Worm (Caenorhabditis elegans) whole organism, L4 larva: ENCODE results near the gene C15H9.5.
A peak's percentile ranks its signal among the peaks of the same experiment; 100 is the strongest.

Experiments
- D1046.2 ChIP-seq: fragments of 200-800 bp; sonication (Bioruptor generic); IDR thresholded peaks from 2 replicates; pipeline ENCODE4 v1.3.6; 2022; ENCODE audit warnings: missing genetic modification characterization, missing compliant biosample characterization
- F10B5.3 ChIP-seq: sonication (generic microtip); optimal IDR thresholded peaks from 2 replicates; lab custom pipeline; 2016; ENCODE audit warnings: mild to moderate bottlenecking, missing genetic modification characterization, missing compliant biosample characterization
- F44E2.7 ChIP-seq: fragments of 200-800 bp; sonication (Bioruptor generic); IDR thresholded peaks from 2 replicates; pipeline ENCODE4 v2.1.2; 2022; ENCODE audit warnings: missing genetic modification characterization, missing compliant biosample characterization
- T20F7.1 ChIP-seq: fragments of 200-800 bp; sonication (Bioruptor generic); optimal IDR thresholded peaks from 2 replicates; lab custom pipeline; 2018; ENCODE audit warnings: mild to moderate bottlenecking, missing genetic modification characterization, missing compliant biosample characterization
- Y105C5A.15 ChIP-seq: fragments of 200-800 bp; sonication (Bioruptor generic); IDR thresholded peaks from 2 replicates; pipeline ENCODE4 v1.3.6; 2022; ENCODE audit warnings: missing genetic modification characterization, missing compliant biosample characterization
- ZK337.2 ChIP-seq: fragments of 200-800 bp; sonication (Bioruptor generic); IDR thresholded peaks from 2 replicates; pipeline ENCODE4 v1.3.6; 2022; ENCODE audit warnings: missing genetic modification reagents, missing genetic modification characterization, missing compliant biosample characterization
- aha-1 ChIP-seq: fragments of 150-350 bp; peaks from one replicate; lab custom pipeline; 2014; ENCODE audit warnings: missing biosample characterization, missing genetic modification characterization
- arid-1 ChIP-seq: fragments of 200-800 bp; sonication (Bioruptor generic); conservative IDR thresholded peaks from 2 replicates; pipeline ENCODE4 v1.3.6; 2022; ENCODE audit warnings: missing genetic modification reagents, missing genetic modification characterization, missing compliant biosample characterization
- attf-4 ChIP-seq: sonication (generic microtip); optimal IDR thresholded peaks from 3 replicates; lab custom pipeline; 2017; ENCODE audit warnings: missing biosample characterization, missing genetic modification characterization
- ceh-20 ChIP-seq: fragments of 200-800 bp; sonication (Bioruptor generic); IDR thresholded peaks from 2 replicates; pipeline ENCODE4 v1.3.6; 2022; ENCODE audit warnings: missing genetic modification reagents, missing genetic modification characterization, missing compliant biosample characterization
- ceh-28 ChIP-seq: fragments of 150-350 bp; optimal IDR thresholded peaks from 2 replicates; lab custom pipeline; 2014; ENCODE audit warnings: missing biosample characterization, missing genetic modification reagents, missing genetic modification characterization
- ceh-62 ChIP-seq: sonication (generic microtip); optimal IDR thresholded peaks from 2 replicates; lab custom pipeline; 2017; ENCODE audit warnings: missing biosample characterization, missing genetic modification characterization
- ces-1 ChIP-seq: fragments of 150-350 bp; sonication (generic microtip); optimal IDR thresholded peaks from 4 replicates; lab custom pipeline; 2014; ENCODE audit warnings: missing biosample characterization, missing genetic modification reagents, missing genetic modification characterization
- cey-2 ChIP-seq: sonication (generic microtip); optimal IDR thresholded peaks from 3 replicates; lab custom pipeline; 2017; ENCODE audit warnings: missing genetic modification characterization, mild to moderate bottlenecking, missing compliant biosample characterization, antibody characterized with exemption, borderline replicate concordance; ENCODE audit not compliant: insufficient read depth
- daf-16 ChIP-seq, 3 experiments: sonication (generic microtip); optimal IDR thresholded peaks; 2 replicates each; lab custom pipeline; 2016 to 2017; ENCODE audit warnings: missing genetic modification characterization in 3 of 3, missing genetic modification reagents in 3 of 3, mild to moderate bottlenecking in 2 of 3, missing compliant biosample characterization in 2 of 3, missing biosample characterization in 1 of 3, moderate library complexity in 1 of 3
- daf-19 ChIP-seq: fragments of 200-800 bp; sonication (Bioruptor generic); conservative IDR thresholded peaks from 2 replicates; pipeline ENCODE4 v1.3.6; 2022; ENCODE audit warnings: missing genetic modification characterization, missing compliant biosample characterization
- dmd-6 ChIP-seq: fragments of 200-800 bp; sonication (Bioruptor generic); IDR thresholded peaks from 2 replicates; pipeline ENCODE4 v1.3.6; 2022; ENCODE audit warnings: missing genetic modification reagents, missing genetic modification characterization, missing compliant biosample characterization
- fos-1 ChIP-seq: fragments of 150-350 bp; optimal IDR thresholded peaks from 2 replicates; lab custom pipeline; 2014; ENCODE audit warnings: missing biosample characterization, missing genetic modification characterization
- hif-1 ChIP-seq, 2 experiments: sonication (generic microtip); optimal IDR thresholded peaks; 2 replicates each; lab custom pipeline; 2016 to 2017; ENCODE audit warnings: missing compliant biosample characterization in 2 of 2, missing genetic modification characterization in 2 of 2, missing genetic modification reagents in 2 of 2, missing genotype in 2 of 2, mild to moderate bottlenecking in 1 of 2
- hlh-30 ChIP-seq: sonication (generic microtip); optimal IDR thresholded peaks from 2 replicates; lab custom pipeline; 2017; ENCODE audit warnings: antibody characterized with exemption, mild to moderate bottlenecking, missing genetic modification characterization, missing compliant biosample characterization; ENCODE audit not compliant: insufficient read depth
- hmg-1.1 ChIP-seq: fragments of 200-800 bp; sonication (Bioruptor generic); IDR thresholded peaks from 2 replicates; pipeline ENCODE4 v1.3.6; 2022; ENCODE audit warnings: missing genetic modification reagents, missing genetic modification characterization, missing compliant biosample characterization
- jun-1 ChIP-seq: fragments of 150-350 bp; optimal IDR thresholded peaks from 2 replicates; lab custom pipeline; 2014; ENCODE audit warnings: missing biosample characterization, missing genetic modification reagents, missing genetic modification characterization
- lin-1 ChIP-seq: fragments of 200-800 bp; sonication (Bioruptor generic); IDR thresholded peaks from 2 replicates; pipeline ENCODE4 v1.3.6; 2022; ENCODE audit warnings: missing genetic modification reagents, missing genetic modification characterization, missing compliant biosample characterization
- lin-13 ChIP-seq: fragments of 150-350 bp; optimal IDR thresholded peaks from 2 replicates; lab custom pipeline; 2014; ENCODE audit warnings: missing biosample characterization, missing genetic modification reagents, missing genetic modification characterization
- lin-15B ChIP-seq: fragments of 150-350 bp; sonication (generic microtip); optimal IDR thresholded peaks from 3 replicates; lab custom pipeline; 2014; ENCODE audit warnings: missing biosample characterization, missing genetic modification characterization
- lir-3 ChIP-seq: sonication (generic microtip); optimal IDR thresholded peaks from 2 replicates; lab custom pipeline; 2016; ENCODE audit warnings: mild to moderate bottlenecking, missing genetic modification characterization, missing compliant biosample characterization
- lsy-2 ChIP-seq, 2 experiments: fragments of 150-350 bp in 1 of 2; sonication (generic microtip) in 1 of 2; optimal IDR thresholded peaks; 2 replicates each; lab custom pipeline; 2014 to 2017; ENCODE audit warnings: missing biosample characterization in 2 of 2, missing genetic modification characterization in 2 of 2
- madf-9 ChIP-seq: fragments of 200-800 bp; sonication (Bioruptor generic); conservative IDR thresholded peaks from 2 replicates; pipeline ENCODE4 v1.3.6; 2022; ENCODE audit warnings: missing genetic modification reagents, missing genetic modification characterization, missing compliant biosample characterization
- mdl-1 ChIP-seq, 2 experiments: fragments of 150-350 bp in 1 of 2; sonication (generic microtip) in 1 of 2; optimal IDR thresholded peaks; 2 replicates each; lab custom pipeline; 2014 to 2017; ENCODE audit warnings: missing biosample characterization in 2 of 2, missing genetic modification characterization in 2 of 2
- mes-2 ChIP-seq: sonication (generic microtip); optimal IDR thresholded peaks from 2 replicates; lab custom pipeline; 2016; ENCODE audit warnings: missing genotype, mild to moderate bottlenecking, missing genetic modification characterization, missing compliant biosample characterization; ENCODE audit not compliant: poor library complexity, severe bottlenecking
- mxl-2 ChIP-seq: fragments of 200-800 bp; sonication (Bioruptor generic); conservative IDR thresholded peaks from 2 replicates; pipeline ENCODE4 v1.3.6; 2022; ENCODE audit warnings: missing genetic modification reagents, missing genetic modification characterization, missing compliant biosample characterization
- nhr-10 ChIP-seq: fragments of 150-350 bp; optimal IDR thresholded peaks from 2 replicates; lab custom pipeline; 2014; ENCODE audit warnings: missing biosample characterization, missing genetic modification characterization
- nhr-11 ChIP-seq: fragments of 150-350 bp; optimal IDR thresholded peaks from 2 replicates; lab custom pipeline; 2014; ENCODE audit warnings: missing biosample characterization, missing genetic modification characterization
- nhr-111 ChIP-seq: fragments of 200-800 bp; sonication (Bioruptor generic); optimal IDR thresholded peaks from 2 replicates; lab custom pipeline; 2018; ENCODE audit warnings: mild to moderate bottlenecking, missing genetic modification characterization, missing compliant biosample characterization
- nhr-28 ChIP-seq: fragments of 150-350 bp; optimal IDR thresholded peaks from 2 replicates; lab custom pipeline; 2014; ENCODE audit warnings: missing biosample characterization, missing genetic modification characterization
- nhr-42 ChIP-seq: fragments of 200-800 bp; sonication (Bioruptor generic); IDR thresholded peaks from 2 replicates; pipeline ENCODE4 v1.3.6; 2022; ENCODE audit warnings: missing genetic modification characterization, missing compliant biosample characterization
- nhr-6 ChIP-seq: fragments of 150-350 bp; optimal IDR thresholded peaks from 2 replicates; lab custom pipeline; 2014; ENCODE audit warnings: missing biosample characterization, missing genetic modification characterization
- nhr-76 ChIP-seq: fragments of 150-350 bp; optimal IDR thresholded peaks from 2 replicates; lab custom pipeline; 2014; ENCODE audit warnings: missing biosample characterization, missing genetic modification characterization
- pha-4 ChIP-seq, 2 experiments: fragments of 150-350 bp in 1 of 2; fragments of 200-800 bp in 1 of 2; sonication (Bioruptor generic) in 1 of 2; IDR thresholded peaks in 1 of 2; optimal IDR thresholded peaks in 1 of 2; 2 replicates each; pipeline versions ENCODE4 v1.3.6 to Lab custom; 2014 to 2022; ENCODE audit warnings: missing genetic modification characterization in 2 of 2, missing genetic modification reagents in 2 of 2, missing biosample characterization in 1 of 2, missing compliant biosample characterization in 1 of 2
- saeg-2 ChIP-seq: fragments of 200-800 bp; sonication (Bioruptor generic); IDR thresholded peaks from 2 replicates; pipeline ENCODE4 v1.3.6; 2022; ENCODE audit warnings: missing genetic modification reagents, missing genetic modification characterization, missing compliant biosample characterization
- sdz-12 ChIP-seq: fragments of 200-800 bp; sonication (Bioruptor generic); optimal IDR thresholded peaks from 2 replicates; lab custom pipeline; 2018; ENCODE audit warnings: mild to moderate bottlenecking, missing genetic modification characterization, missing compliant biosample characterization
- snpc-1.2 ChIP-seq: fragments of 200-800 bp; sonication (Bioruptor generic); IDR thresholded peaks from 2 replicates; pipeline ENCODE4 v1.3.6; 2022; ENCODE audit warnings: missing genetic modification reagents, missing genetic modification characterization, missing compliant biosample characterization
- spr-3 ChIP-seq: fragments of 200-800 bp; sonication (Bioruptor generic); optimal IDR thresholded peaks from 2 replicates; lab custom pipeline; 2018; ENCODE audit warnings: mild to moderate bottlenecking, missing genetic modification characterization, missing compliant biosample characterization
- unc-62 ChIP-seq, 3 experiments: fragments of 150-350 bp in 1 of 3; sonication (generic microtip); optimal IDR thresholded peaks in 2 of 3; peaks in 1 of 3; 1 replicate in 1 of 3; 2 replicates in 2 of 3; lab custom pipeline; 2014 to 2017; ENCODE audit warnings: missing biosample characterization in 3 of 3, missing genetic modification characterization in 3 of 3, missing genetic modification reagents in 3 of 3, missing genotype in 1 of 3
- zag-1 ChIP-seq: fragments of 150-350 bp; optimal IDR thresholded peaks from 2 replicates; lab custom pipeline; 2014; ENCODE audit warnings: missing biosample characterization, missing genetic modification characterization
- zfp-3 ChIP-seq: fragments of 200-800 bp; sonication (Bioruptor generic); conservative IDR thresholded peaks from 2 replicates; pipeline ENCODE4 v1.3.6; 2022; ENCODE audit warnings: missing genetic modification reagents, missing genetic modification characterization, missing compliant biosample characterization
- ztf-11 ChIP-seq: fragments of 150-350 bp; optimal IDR thresholded peaks from 2 replicates; lab custom pipeline; 2014; ENCODE audit warnings: missing biosample characterization, missing genetic modification characterization

C15H9.5 gene

ce11 chrX:6122026-6122425 lies 28.9 kb downstream of the C15H9.5 start, which contains the start of gene nnt-1:
Gene nnt-1 (plus strand): TSS chrX:6122311.
- TF ChIP-seq hlh-30 (tag; lab: Kevin White, UChicago) (peak; percentile 56), daf-16 (GFP tag; optimal IDR thresholded peaks at IDR 0.05; lab: Kevin White, UChicago) (no peak), daf-16 (tag; optimal IDR thresholded peaks at IDR 0.05; lab: Kevin White, UChicago) (peak; percentile 78), nhr-11 (no peak), dmd-6 (GFP tag; lab: Robert Waterston, UW) (peak; percentile 28; the same call in 1 of the 2 replicates), mdl-1 (tag; optimal IDR thresholded peaks at IDR 0.05; lab: Kevin White, UChicago) (peak in 1 of 2 experiments; percentile 9), cey-2 (no peak), lin-1 (GFP tag; lab: Robert Waterston, UW) (no peak), nhr-28 (tag; lab: Kevin White, UChicago) (peak; percentile 37)
- TF ChIP-seq, all 104 proteins: peak for 5

DNA sequence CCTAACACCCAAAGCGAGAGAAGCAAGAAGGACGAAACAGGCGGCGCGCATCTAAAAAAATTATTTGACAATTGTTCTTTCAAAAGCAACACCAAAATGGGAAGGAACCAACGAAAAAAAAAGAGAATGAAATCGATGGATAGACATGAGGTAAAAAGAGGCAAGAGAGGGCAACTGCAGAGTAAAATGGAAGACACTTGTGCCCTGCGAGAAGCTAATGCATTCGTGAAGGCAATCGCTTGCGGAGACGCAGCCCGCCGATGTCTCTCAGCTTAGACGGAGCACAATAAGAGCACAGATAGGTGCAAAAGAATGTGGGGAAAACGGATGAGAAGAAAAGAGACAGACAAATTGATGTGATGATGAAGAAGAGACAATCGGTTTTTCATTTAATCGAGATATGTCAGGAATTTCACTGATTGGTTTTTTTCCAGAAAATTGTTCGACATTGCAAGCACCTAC lies 35.2 kb downstream of the C15H9.5 start, which contains the start of gene C15H9.9:
TSS of gene C15H9.9 (minus strand) at position 51 of the 462 bp plus-strand sequence.
- TF ChIP-seq F10B5.3 (tag; lab: Kevin White, UChicago) (no peak), aha-1 (tag; lab: Kevin White, UChicago) (peak; percentile 98), lin-13 (GFP tag; lab: Kevin White, UChicago) (peak; percentile 17), T20F7.1 (GFP tag; lab: Kevin White, UChicago) (no peak), nhr-76 (no peak), hmg-1.1 (peak; percentile 52; the same call in 1 of the 2 replicates), nhr-42 (GFP tag; lab: Robert Waterston, UW) (no peak), mxl-2 (GFP tag; lab: Robert Waterston, UW) (no peak), lin-15B (tag; lab: Kevin White, UChicago) (no peak), snpc-1.2 (GFP tag; lab: Robert Waterston, UW) (no peak), jun-1 (tag; lab: Kevin White, UChicago) (no peak), zag-1 (tag; lab: Kevin White, UChicago) (no peak), Y105C5A.15 (GFP tag; lab: Robert Waterston, UW) (no peak), pha-4 (GFP tag; IDR thresholded peaks at IDR 0.05; lab: Robert Waterston, UW) (no peak; the same call in 1 of the 2 replicates), pha-4 (tag; optimal IDR thresholded peaks at IDR 0.05; lab: Kevin White, UChicago) (no peak), sdz-12 (GFP tag; lab: Kevin White, UChicago) (no peak), D1046.2 (GFP tag; lab: Robert Waterston, UW) (no peak), attf-4 (tag; lab: Kevin White, UChicago) (no peak), F44E2.7 (GFP tag; lab: Robert Waterston, UW) (no peak), madf-9 (GFP tag; lab: Robert Waterston, UW) (0 out of 2 replicates have a peak, but pooled peaks have one; percentile 13), lir-3 (tag; lab: Kevin White, UChicago) (no peak), ces-1 (GFP tag; lab: Kevin White, UChicago) (no peak), nhr-6 (tag; lab: Kevin White, UChicago) (no peak), ceh-20 (no peak), nhr-28 (tag; lab: Kevin White, UChicago) (peak; percentile 38), hif-1 (tag; optimal IDR thresholded peaks at IDR 0.05; lab: Kevin White, UChicago) (no peak), ceh-62 (tag; lab: Kevin White, UChicago) (no peak), unc-62 (GFP tag; optimal IDR thresholded peaks at IDR 0.05 in 1 of 2; lab: Kevin White, UChicago) (peak in 1 of 2 experiments; percentile 24), unc-62 (tag; optimal IDR thresholded peaks at IDR 0.05; lab: Kevin White, UChicago) (no peak), hlh-30 (tag; lab: Kevin White, UChicago) (peak; percentile 2), nhr-111 (GFP tag; lab: Kevin White, UChicago) (no peak), mes-2 (tag; lab: Kevin White, UChicago) (peak; percentile 33), zfp-3 (no peak), arid-1 (no peak), spr-3 (GFP tag; lab: Kevin White, UChicago) (no peak), ceh-28 (tag; lab: Kevin White, UChicago) (no peak), daf-19 (no peak), nhr-10 (no peak), ztf-11 (tag; lab: Kevin White, UChicago) (no peak), lsy-2 (tag; optimal IDR thresholded peaks at IDR 0.05; lab: Kevin White, UChicago) (peak in 1 of 2 experiments; percentile 35), saeg-2 (GFP tag; lab: Robert Waterston, UW) (no peak), ZK337.2 (GFP tag; lab: Robert Waterston, UW) (no peak), fos-1 (tag; lab: Kevin White, UChicago) (no peak)
